Fruit fly (Drosophila melanogaster) whole organism: ENCODE results near the gene CG2061.
"Not testable (repeated sequence)": the region's sequence is repeated elsewhere in the genome, so short reads cannot be mapped to it uniquely, and the experiment has no call there.

Experiments used
- CG8478 ChIP-seq: fragments of >200 bp; optimal IDR thresholded peaks from 2 replicates; lab custom pipeline; 2018; ENCODE audit warnings: inconsistent platforms
- Dll ChIP-seq: fragments of >200 bp; optimal IDR thresholded peaks from 2 replicates; lab custom pipeline; 2017
- EcR ChIP-seq, 2 experiments: fragments of >200 bp; optimal IDR thresholded peaks; 2 replicates each; lab custom pipeline; 2017; ENCODE audit warnings: missing biosample characterization in 2 of 2, missing genetic modification characterization in 2 of 2, missing genetic modification reagents in 2 of 2
- pan ChIP-seq: fragments of >200 bp; optimal IDR thresholded peaks from 2 replicates; lab custom pipeline; 2017
- psq ChIP-seq: fragments of >200 bp; optimal IDR thresholded peaks from 2 replicates; lab custom pipeline; 2017
- usp ChIP-seq: fragments of >200 bp; optimal IDR thresholded peaks from 2 replicates; lab custom pipeline; 2017; ENCODE audit warnings: missing biosample characterization, missing genetic modification characterization, mixed read lengths

dm6 chrX:11095973-11096372 lies 3.7 kb downstream of the CG2061 start, which contains the start of gene CG42249:
- TF ChIP-seq Dll (lab: Kevin White, UChicago); psq (lab: Kevin White, UChicago); CG8478 (lab: Kevin White, UChicago); usp (GFP tag; lab: Kevin White, UChicago); pan (lab: Kevin White, UChicago); EcR (GFP tag; optimal IDR thresholded peaks at IDR 0.05; lab: Kevin White, UChicago): not testable (repeated sequence)
